Fruit fly (Drosophila melanogaster): ENCODE results near the gene Aven.

dm6 chrX:12621640-12622039 lies 7.8 kb downstream of the Aven start:
- TF ChIP-seq EcR (GFP tag; optimal IDR thresholded peaks at IDR 0.05) (no peak), Dll (optimal IDR thresholded peaks at IDR 0.05) (no peak), pan (optimal IDR thresholded peaks at IDR 0.05) (no peak)

Measured in whole organism.